Worm (Caenorhabditis elegans): ENCODE results near the gene T07D4.5.

DNA sequence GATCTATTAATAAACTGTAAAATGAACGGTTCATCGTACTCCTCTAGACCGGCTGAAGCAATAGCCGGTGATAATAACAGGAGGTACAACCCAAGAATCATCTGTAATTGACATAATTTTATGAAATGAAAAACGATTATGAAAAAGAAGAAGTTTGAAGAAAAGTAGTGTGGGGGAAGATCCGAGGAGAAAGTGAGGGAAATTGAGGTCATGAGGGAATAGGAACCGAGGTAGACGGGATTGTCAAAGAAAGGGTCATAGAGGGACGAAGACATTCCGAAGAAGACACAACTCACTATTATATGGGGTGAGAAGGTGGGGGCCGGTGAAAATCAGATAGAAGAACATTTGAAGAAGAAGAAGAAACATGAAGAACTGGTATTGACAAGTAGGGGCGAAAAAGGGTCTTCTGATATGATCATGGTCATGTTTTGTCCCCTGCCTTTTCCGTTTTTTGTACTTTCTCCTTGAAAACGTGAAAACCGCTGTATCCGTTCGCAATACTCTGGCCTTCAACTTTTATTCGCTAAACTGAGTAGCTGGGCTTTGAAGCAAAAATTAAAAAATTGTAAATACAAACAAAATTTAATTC, 32.0 kb downstream of the T07D4.5 start, which contains the start of gene oac-46:
- TF ChIP-seq zag-1 (tag; optimal IDR thresholded peaks at IDR 0.05) (no peak), elt-3 (tag; optimal IDR thresholded peaks at IDR 0.05) (no peak), nhr-11 (tag; optimal IDR thresholded peaks at IDR 0.05) (no peak)

Data from whole organism, L3 larva.